Worm (Caenorhabditis elegans) whole organism, L4 larva: ENCODE data around the gene T26C5.3.

Source experiments
- ZK546.5 ChIP-seq, 2 experiments: sonication (generic microtip); optimal IDR thresholded peaks; 2 replicates each; lab custom pipeline; 2017; ENCODE audit warnings: missing biosample characterization in 2 of 2, missing genetic modification characterization in 2 of 2
- dpl-1 ChIP-seq: fragments of 150-350 bp; optimal IDR thresholded peaks from 2 replicates; lab custom pipeline; 2014; ENCODE audit warnings: missing biosample characterization, missing genetic modification reagents, missing genetic modification characterization
- duxl-1 ChIP-seq: sonication (generic microtip); optimal IDR thresholded peaks from 2 replicates; lab custom pipeline; 2016; ENCODE audit warnings: mild to moderate bottlenecking, missing genetic modification characterization, moderate library complexity, missing compliant biosample characterization; ENCODE audit not compliant: poor library complexity
- fkh-10 ChIP-seq: fragments of 150-350 bp; optimal IDR thresholded peaks from 2 replicates; lab custom pipeline; 2014; ENCODE audit warnings: missing biosample characterization, missing genetic modification reagents, missing genetic modification characterization
- lin-13 ChIP-seq: fragments of 150-350 bp; optimal IDR thresholded peaks from 2 replicates; lab custom pipeline; 2014; ENCODE audit warnings: missing biosample characterization, missing genetic modification reagents, missing genetic modification characterization
- nhr-10 ChIP-seq: fragments of 150-350 bp; optimal IDR thresholded peaks from 2 replicates; lab custom pipeline; 2014; ENCODE audit warnings: missing biosample characterization, missing genetic modification characterization

ce11 chrII:9258034-9258556 is 21.7 kb downstream of the T26C5.3 start:
- TF ChIP-seq ZK546.5 (tag; optimal IDR thresholded peaks at IDR 0.05; lab: Kevin White, UChicago), result no peak
- no peak for TF ChIP-seq fkh-10 (GFP tag; lab: Kevin White, UChicago)
- no peak for TF ChIP-seq duxl-1
- TF ChIP-seq dpl-1 (GFP tag; lab: Kevin White, UChicago), result no peak
- TF ChIP-seq lin-13, result no peak
- TF ChIP-seq nhr-10, result no peak
